Worm (Caenorhabditis elegans) whole organism, mixed stage, embryonic: ENCODE data around the gene F55G7.1.

Source experiments
- elt-1 ChIP-seq: sonication (generic microtip); optimal IDR thresholded peaks from 2 replicates; lab custom pipeline; 2017; ENCODE audit warnings: missing genetic modification characterization, mild to moderate bottlenecking, missing compliant biosample characterization, antibody characterized with exemption, moderate library complexity, borderline replicate concordance; ENCODE audit not compliant: insufficient read depth
- lin-32 ChIP-seq: fragments of 200-800 bp; sonication (Bioruptor generic); optimal IDR thresholded peaks from 2 replicates; lab custom pipeline; 2018; ENCODE audit warnings: mild to moderate bottlenecking, missing genetic modification characterization, missing compliant biosample characterization
- mls-2 ChIP-seq: sonication (generic microtip); optimal IDR thresholded peaks from 2 replicates; lab custom pipeline; 2016; ENCODE audit warnings: mild to moderate bottlenecking, missing genetic modification characterization, moderate library complexity, missing compliant biosample characterization
- nhr-28 ChIP-seq: fragments of 150-350 bp; optimal IDR thresholded peaks from 2 replicates; lab custom pipeline; 2014; ENCODE audit warnings: missing biosample characterization, missing genetic modification characterization
- nhr-76 ChIP-seq: sonication (generic microtip); optimal IDR thresholded peaks from 2 replicates; lab custom pipeline; 2017; ENCODE audit warnings: missing biosample characterization, missing genetic modification characterization
- pha-4 ChIP-seq: fragments of 150-350 bp; optimal IDR thresholded peaks from 2 replicates; lab custom pipeline; 2018; ENCODE audit warnings: missing biosample characterization, missing genetic modification reagents, missing genetic modification characterization
- sem-2 ChIP-seq: fragments of 200-800 bp; sonication (Bioruptor generic); optimal IDR thresholded peaks from 2 replicates; lab custom pipeline; 2018; ENCODE audit warnings: mild to moderate bottlenecking, missing genetic modification characterization, missing compliant biosample characterization
- snpc-4 ChIP-seq: fragments of 150-350 bp; optimal IDR thresholded peaks from 2 replicates; lab custom pipeline; 2014; ENCODE audit warnings: missing biosample characterization, missing genetic modification characterization
- sptf-1 ChIP-seq: sonication (generic microtip); optimal IDR thresholded peaks from 2 replicates; lab custom pipeline; 2017; ENCODE audit warnings: mild to moderate bottlenecking, missing genetic modification characterization, moderate library complexity, missing compliant biosample characterization
- unc-39 ChIP-seq: fragments of 150-350 bp; optimal IDR thresholded peaks from 2 replicates; lab custom pipeline; 2014; ENCODE audit warnings: missing biosample characterization, missing genetic modification characterization
- zip-8 ChIP-seq: fragments of 150-350 bp; optimal IDR thresholded peaks from 2 replicates; lab custom pipeline; 2014; ENCODE audit warnings: missing biosample characterization, missing genetic modification characterization
- ztf-11 ChIP-seq: fragments of 150-350 bp; optimal IDR thresholded peaks from 2 replicates; lab custom pipeline; 2014; ENCODE audit warnings: missing biosample characterization, missing genetic modification characterization

DNA sequence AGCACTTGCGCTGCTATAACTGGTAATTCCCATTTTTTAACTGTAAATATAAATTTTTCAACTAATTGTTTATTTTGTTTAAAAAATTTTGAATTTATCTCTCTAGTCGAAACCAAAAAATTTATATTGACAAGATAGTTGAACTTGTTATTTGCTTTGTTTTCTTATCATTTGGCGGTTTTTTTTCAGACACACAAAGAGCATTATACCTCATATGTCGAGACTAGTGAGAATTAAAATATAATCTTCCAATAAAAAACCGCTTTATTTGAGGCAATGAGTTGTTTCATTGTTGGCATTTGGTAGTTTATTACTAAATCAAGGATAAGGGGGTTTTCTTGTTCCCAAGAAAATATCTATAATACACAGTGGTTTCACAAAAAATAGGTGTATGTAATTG, 16.0 kb upstream of the F55G7.1 start:
- TF ChIP-seq nhr-28 (tag; lab: Kevin White, UChicago) (no peak), ztf-11 (tag; lab: Kevin White, UChicago) (no peak), zip-8 (tag; lab: Kevin White, UChicago) (no peak), pha-4 (no peak), nhr-76 (tag; lab: Kevin White, UChicago) (no peak), mls-2 (tag; lab: Kevin White, UChicago) (no peak), lin-32 (GFP tag; lab: Kevin White, UChicago) (no peak), sem-2 (no peak), sptf-1 (tag; lab: Kevin White, UChicago) (no peak), elt-1 (tag; lab: Kevin White, UChicago) (no peak), unc-39 (tag; lab: Kevin White, UChicago) (no peak), snpc-4 (tag; lab: Kevin White, UChicago) (no peak)
